Worm (Caenorhabditis elegans): Measurements from ENCODE around the gene nhr-45.

nhr-45 gene

DNA sequence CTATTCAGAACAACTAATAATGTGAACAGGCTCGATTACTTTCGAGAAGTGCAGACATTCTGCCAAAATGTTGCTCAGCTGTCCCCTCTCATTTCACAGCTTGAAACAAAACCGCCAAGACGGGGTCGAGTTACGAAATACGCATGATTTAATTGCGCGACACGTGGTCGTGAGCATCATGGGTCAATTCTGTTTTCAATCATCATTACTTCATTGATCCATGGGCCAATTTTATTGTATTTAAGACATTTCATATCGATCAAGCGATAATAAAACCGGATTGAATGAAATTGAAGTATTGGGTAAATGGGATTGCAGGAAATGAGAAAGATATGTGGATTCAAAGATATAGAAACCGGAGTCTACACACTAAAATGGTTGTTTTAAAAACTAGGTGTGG, 7.2 kb downstream of the nhr-45 start:
- TF ChIP-seq aly-2 (tag; optimal IDR thresholded peaks at IDR 0.05) = no peak
- no peak for TF ChIP-seq fos-1 (tag; optimal IDR thresholded peaks at IDR 0.05)
- no peak for TF ChIP-seq tbx-2 (tag; optimal IDR thresholded peaks at IDR 0.05)
- TF ChIP-seq ceh-82 (tag; optimal IDR thresholded peaks at IDR 0.05) = no peak
- TF ChIP-seq lin-39 (tag; optimal IDR thresholded peaks at IDR 0.05) = no peak
- no peak for TF ChIP-seq egl-5 (tag; optimal IDR thresholded peaks at IDR 0.05)
- TF ChIP-seq lsy-12 (tag; optimal IDR thresholded peaks at IDR 0.05) = no peak
- TF ChIP-seq elt-2 (tag; optimal IDR thresholded peaks at IDR 0.05) = no peak
- no peak for TF ChIP-seq elt-3 (tag; optimal IDR thresholded peaks at IDR 0.05)
- TF ChIP-seq unc-62 (GFP tag; optimal IDR thresholded peaks at IDR 0.05) = no peak
- no peak for TF ChIP-seq fkh-2 (tag; optimal IDR thresholded peaks at IDR 0.05)
- no peak for TF ChIP-seq mdl-1 (tag; optimal IDR thresholded peaks at IDR 0.05)
- TF ChIP-seq nhr-11 (tag; optimal IDR thresholded peaks at IDR 0.05) = no peak
- TF ChIP-seq unc-39 (tag; optimal IDR thresholded peaks at IDR 0.05) = no peak
- no peak for TF ChIP-seq daf-12 (tag; optimal IDR thresholded peaks at IDR 0.05)
- no peak for TF ChIP-seq nhr-67 (tag; optimal IDR thresholded peaks at IDR 0.05)
- TF ChIP-seq nhr-23 (tag; optimal IDR thresholded peaks at IDR 0.05) = no peak

DNA sequence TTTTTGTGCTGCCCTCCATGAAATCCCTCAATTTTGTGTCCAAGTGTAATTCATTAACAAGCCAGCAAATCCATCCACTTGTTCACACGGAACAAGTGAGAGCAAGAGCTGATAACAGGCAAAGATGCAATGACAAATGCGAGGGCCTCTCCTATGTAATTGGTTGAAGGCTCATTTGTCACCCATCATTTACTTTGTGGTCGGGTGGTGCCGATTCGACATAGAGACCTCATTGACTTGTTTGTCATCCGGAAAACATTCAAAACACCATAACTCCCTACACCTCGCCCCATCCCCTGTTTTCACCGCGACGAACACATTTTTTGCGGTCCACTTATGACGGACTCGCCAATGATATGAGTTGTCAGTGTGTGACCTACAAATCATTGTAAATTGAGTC, 8.7 kb downstream of the nhr-45 start:
- TF ChIP-seq hmg-11 (tag; optimal IDR thresholded peaks at IDR 0.05) (no peak), lsy-12 (tag; optimal IDR thresholded peaks at IDR 0.05) (no peak), nhr-237 (tag; optimal IDR thresholded peaks at IDR 0.05) (no peak), elt-2 (tag; optimal IDR thresholded peaks at IDR 0.05) (no peak), snpc-4 (tag; optimal IDR thresholded peaks at IDR 0.05) (no peak), ceh-82 (tag; optimal IDR thresholded peaks at IDR 0.05) (no peak), ZK546.5 (tag; optimal IDR thresholded peaks at IDR 0.05) (no peak), nhr-11 (tag; optimal IDR thresholded peaks at IDR 0.05) (no peak), ceh-9 (tag; optimal IDR thresholded peaks at IDR 0.05) (no peak), fos-1 (tag; optimal IDR thresholded peaks at IDR 0.05) (no peak), nhr-76 (tag; optimal IDR thresholded peaks at IDR 0.05) (no peak), sea-2 (GFP tag; optimal IDR thresholded peaks at IDR 0.05) (no peak), elt-3 (tag; optimal IDR thresholded peaks at IDR 0.05) (no peak), egl-27 (tag; optimal IDR thresholded peaks at IDR 0.05) (no peak), nfya-1 (tag; optimal IDR thresholded peaks at IDR 0.05; ENCODE audit: insufficient read depth) (no peak), unc-62 (GFP tag; optimal IDR thresholded peaks at IDR 0.05) (no peak), skn-1 (tag; optimal IDR thresholded peaks at IDR 0.05) (no peak)

ce11 chrX:4649097-4649496, 11.0 kb downstream of the nhr-45 start, which contains the start of gene ent-5:
ent-5 (minus strand) TSS chrX:4649197.
- TF ChIP-seq ztf-11 (tag; optimal IDR thresholded peaks at IDR 0.05) (no peak), ama-1 (optimal IDR thresholded peaks at IDR 0.05) (no peak), snpc-4 (tag; optimal IDR thresholded peaks at IDR 0.05) (no peak), nhr-12 (tag; optimal IDR thresholded peaks at IDR 0.05) (no peak)

DNA sequence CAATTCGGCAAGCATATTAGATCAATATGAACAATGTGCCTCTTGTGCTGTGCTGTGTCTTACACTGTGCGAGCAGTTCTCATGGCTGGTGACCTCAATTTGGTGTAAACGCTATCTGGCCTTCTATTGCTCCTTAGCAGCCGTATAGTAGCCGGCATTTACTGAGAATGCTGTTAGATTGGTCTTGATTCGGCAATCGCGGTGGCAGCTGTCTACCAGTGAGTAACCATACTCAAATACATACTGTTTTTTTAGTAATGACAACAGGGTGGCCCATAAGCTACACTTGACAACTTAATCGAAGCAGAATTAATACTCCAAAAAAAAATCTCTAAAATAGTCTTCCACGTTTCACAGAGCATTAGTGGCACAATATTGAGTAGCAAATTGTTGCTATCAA, 13.0 kb downstream of the nhr-45 start, which contains the start of gene C46C11.4:
Gene C46C11.4 (minus strand): TSS at position 101 of the 400 bp plus-strand sequence.
- TF ChIP-seq nhr-43 (tag; optimal IDR thresholded peaks at IDR 0.05; ENCODE audit: poor library complexity, severe bottlenecking) = no peak
- no peak for TF ChIP-seq daf-12 (tag; optimal IDR thresholded peaks at IDR 0.05)
- TF ChIP-seq elt-2 (tag; optimal IDR thresholded peaks at IDR 0.05) = no peak
- no peak for TF ChIP-seq sea-2 (GFP tag; optimal IDR thresholded peaks at IDR 0.05)
- no peak for TF ChIP-seq nhr-25 (tag; optimal IDR thresholded peaks at IDR 0.05)
- TF ChIP-seq ceh-16 (tag; optimal IDR thresholded peaks at IDR 0.05) = no peak
- no peak for TF ChIP-seq aly-2 (tag; optimal IDR thresholded peaks at IDR 0.05)

DNA sequence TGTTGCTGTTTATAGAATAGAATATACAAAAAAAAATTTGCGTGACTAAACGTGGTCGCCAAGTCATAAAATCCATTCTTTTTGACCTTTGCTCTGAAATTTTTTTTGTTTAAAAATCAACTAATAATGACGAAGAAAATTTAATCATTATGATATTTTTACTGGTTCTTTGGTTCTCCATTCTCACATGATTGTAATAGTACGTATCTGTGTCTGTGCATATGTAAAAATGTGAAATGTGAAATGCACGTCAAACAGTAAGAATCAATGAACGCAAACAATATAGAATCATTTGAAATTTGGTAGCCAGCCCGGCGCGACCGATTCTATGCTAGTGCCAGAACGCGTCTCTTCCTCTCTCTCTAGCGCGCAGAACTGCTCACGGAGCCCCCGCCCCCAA, 23.3 kb downstream of the nhr-45 start, which contains the start of gene hosl-1:
Gene hosl-1 (plus strand): TSS at position 301 of the 400 bp plus-strand sequence.
- TF ChIP-seq unc-39 (tag; optimal IDR thresholded peaks at IDR 0.05) (no peak), pqm-1 (tag; optimal IDR thresholded peaks at IDR 0.05) (peak; percentile 3), pha-4 (tag; optimal IDR thresholded peaks at IDR 0.05) (peak; percentile 11), lin-39 (tag; optimal IDR thresholded peaks at IDR 0.05) (no peak)

Measured in whole organism, L3 larva.